Worm (Caenorhabditis elegans): ENCODE data around the gene arrd-5.

DNA sequence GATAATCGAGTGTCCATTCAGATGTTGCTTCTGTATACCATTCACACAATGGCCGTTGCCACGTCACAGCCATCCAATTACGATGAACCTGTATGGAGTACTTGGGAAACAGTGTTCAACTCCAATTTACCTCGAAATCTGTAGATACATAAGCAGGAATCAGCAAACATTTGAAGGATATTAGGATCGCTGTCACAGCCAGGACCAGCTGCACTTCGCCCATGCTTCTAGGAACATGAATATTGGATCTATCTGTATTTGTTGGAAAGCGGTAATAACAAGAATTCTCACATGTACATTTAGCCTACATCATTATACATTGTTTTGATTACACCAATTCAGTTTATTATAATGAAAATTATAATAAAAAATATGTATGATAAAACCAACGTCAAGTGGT lies 51.2 kb downstream of the arrd-5 start, which contains the start of gene algn-8:
- no peak for TF ChIP-seq unc-62 (GFP tag; optimal IDR thresholded peaks at IDR 0.05 in 1 of 2)
- TF ChIP-seq unc-62 (tag; optimal IDR thresholded peaks at IDR 0.05), result no peak
- no peak for TF ChIP-seq dmd-6 (GFP tag; IDR thresholded peaks at IDR 0.05)
